Fruit fly (Drosophila melanogaster) whole organism, adult: Measurements from ENCODE around the gene CG7332.

Experiments
- CG33017 ChIP-seq: fragments of 200-800 bp; sonication (Bioruptor generic); optimal IDR thresholded peaks from 2 replicates; lab custom pipeline; 2018; ENCODE audit warnings: missing biosample characterization, mild to moderate bottlenecking, missing genetic modification characterization, moderate library complexity
- CG7045 ChIP-seq: fragments of 200-800 bp; sonication (Bioruptor generic); optimal IDR thresholded peaks from 2 replicates; lab custom pipeline; 2017; ENCODE audit warnings: missing biosample characterization, mild to moderate bottlenecking, missing genetic modification characterization
- Hr96 ChIP-seq: fragments of 200-800 bp; sonication (Bioruptor generic); optimal IDR thresholded peaks from 2 replicates; lab custom pipeline; 2016; ENCODE audit warnings: missing biosample characterization, missing genetic modification characterization
- bab1 ChIP-seq: fragments of 200-800 bp; sonication (Bioruptor generic); optimal IDR thresholded peaks from 3 replicates; lab custom pipeline; 2019; ENCODE audit warnings: missing biosample characterization, mild to moderate bottlenecking, missing genetic modification characterization, moderate library complexity
- kay ChIP-seq: fragments of 200-800 bp; sonication (Bioruptor generic); peaks from one replicate; lab custom pipeline; 2016; ENCODE audit warnings: missing biosample characterization, missing genetic modification characterization, borderline replicate concordance
- ovo ChIP-seq: fragments of 200-800 bp; sonication (Bioruptor generic); optimal IDR thresholded peaks from 2 replicates; lab custom pipeline; 2016; ENCODE audit warnings: missing biosample characterization, missing genetic modification characterization
- tj ChIP-seq: fragments of 200-800 bp; sonication (Bioruptor generic); optimal IDR thresholded peaks from 3 replicates; lab custom pipeline; 2017; ENCODE audit warnings: missing biosample characterization, mild to moderate bottlenecking, missing genetic modification characterization, moderate library complexity

dm6 chrX:18919422-18920029 is 35.2 kb downstream of the CG7332 start:
- TF ChIP-seq ovo (GFP tag; lab: Kevin White, UChicago) (no peak), Hr96 (GFP tag; lab: Kevin White, UChicago) (no peak), bab1 (no peak), CG33017 (no peak), tj (no peak), kay (GFP tag; lab: Kevin White, UChicago) (no peak), CG7045 (GFP tag; lab: Kevin White, UChicago) (no peak)
